Worm (Caenorhabditis elegans): ENCODE data around the gene best-15.

ce11 chrIV:10820837-10821671 lies 11.0 kb downstream of the best-15 start:
- TF ChIP-seq tbx-2 (tag; optimal IDR thresholded peaks at IDR 0.05) (no peak), rnt-1 (tag; optimal IDR thresholded peaks at IDR 0.05) (no peak), ceh-48 (tag; optimal IDR thresholded peaks at IDR 0.05) (no peak), fkh-10 (GFP tag; optimal IDR thresholded peaks at IDR 0.05) (no peak), elt-2 (tag; optimal IDR thresholded peaks at IDR 0.05) (no peak), ama-1 (optimal IDR thresholded peaks at IDR 0.05) (no peak), ceh-14 (tag; optimal IDR thresholded peaks at IDR 0.05) (no peak), unc-3 (GFP tag; conservative IDR thresholded peaks at IDR 0.05) (no peak), unc-3 (tag; optimal IDR thresholded peaks at IDR 0.05) (no peak)

Measured in whole organism, late embryonic.